Worm (Caenorhabditis elegans) whole organism, L3 larva: Measurements from ENCODE around the gene T24D5.2.

Experiments used
- ZK546.5 ChIP-seq: sonication (generic microtip); optimal IDR thresholded peaks from 2 replicates; lab custom pipeline; 2017; ENCODE audit warnings: missing biosample characterization, missing genetic modification characterization
- aly-2 ChIP-seq: fragments of 150-350 bp; optimal IDR thresholded peaks from 2 replicates; lab custom pipeline; 2014; ENCODE audit warnings: missing biosample characterization, missing genetic modification characterization
- ama-1 ChIP-seq: fragments of 150-350 bp; optimal IDR thresholded peaks from 2 replicates; lab custom pipeline; 2018
- ceh-28 ChIP-seq: fragments of 150-350 bp; optimal IDR thresholded peaks from 2 replicates; lab custom pipeline; 2014; ENCODE audit warnings: missing biosample characterization, missing genetic modification reagents, missing genetic modification characterization
- ceh-82 ChIP-seq: fragments of 150-350 bp; optimal IDR thresholded peaks from 2 replicates; lab custom pipeline; 2014; ENCODE audit warnings: missing biosample characterization, missing genetic modification characterization
- ceh-9 ChIP-seq: sonication (generic microtip); optimal IDR thresholded peaks from 2 replicates; lab custom pipeline; 2018; ENCODE audit warnings: missing biosample characterization, missing genetic modification characterization
- daf-12 ChIP-seq: fragments of 150-350 bp; optimal IDR thresholded peaks from 2 replicates; lab custom pipeline; 2014; ENCODE audit warnings: missing biosample characterization, missing genetic modification reagents, missing genetic modification characterization
- egl-27 ChIP-seq: sonication (generic microtip); optimal IDR thresholded peaks from 4 replicates; lab custom pipeline; 2017; ENCODE audit warnings: missing biosample characterization, missing genetic modification reagents, missing genetic modification characterization
- elt-1 ChIP-seq: fragments of 150-350 bp; optimal IDR thresholded peaks from 2 replicates; lab custom pipeline; 2014; ENCODE audit warnings: missing biosample characterization, missing genetic modification characterization
- elt-2 ChIP-seq: sonication (generic microtip); optimal IDR thresholded peaks from 2 replicates; lab custom pipeline; 2016; ENCODE audit warnings: missing genetic modification reagents, mild to moderate bottlenecking, missing genetic modification characterization, missing compliant biosample characterization
- elt-3 ChIP-seq, 3 experiments: fragments of 150-350 bp in 1 of 3; sonication (generic microtip) in 2 of 3; optimal IDR thresholded peaks; 2 replicates in 2 of 3; 4 replicates in 1 of 3; lab custom pipeline; 2014 to 2017; ENCODE audit warnings: missing biosample characterization in 3 of 3, missing genetic modification characterization in 3 of 3
- eor-1 ChIP-seq, 2 experiments: fragments of 150-350 bp; optimal IDR thresholded peaks; 2 replicates each; lab custom pipeline; 2014 to 2018; ENCODE audit warnings: missing biosample characterization in 2 of 2, missing genetic modification characterization in 2 of 2
- fkh-10 ChIP-seq: sonication (generic microtip); optimal IDR thresholded peaks from 2 replicates; lab custom pipeline; 2017; ENCODE audit warnings: missing biosample characterization, missing genetic modification reagents, missing genetic modification characterization
- hmg-11 ChIP-seq: sonication (generic microtip); optimal IDR thresholded peaks from 2 replicates; lab custom pipeline; 2016; ENCODE audit warnings: missing genetic modification characterization, missing compliant biosample characterization
- jun-1 ChIP-seq: fragments of 150-350 bp; optimal IDR thresholded peaks from 2 replicates; lab custom pipeline; 2014; ENCODE audit warnings: missing biosample characterization, missing genetic modification reagents, missing genetic modification characterization
- lin-39 ChIP-seq: fragments of 150-350 bp; optimal IDR thresholded peaks from 2 replicates; lab custom pipeline; 2018; ENCODE audit warnings: missing biosample characterization, missing genetic modification reagents, missing genetic modification characterization
- lsy-12 ChIP-seq: sonication (generic microtip); optimal IDR thresholded peaks from 2 replicates; lab custom pipeline; 2016; ENCODE audit warnings: mild to moderate bottlenecking, missing genetic modification characterization, missing compliant biosample characterization
- mdl-1 ChIP-seq: fragments of 150-350 bp; optimal IDR thresholded peaks from 2 replicates; lab custom pipeline; 2014; ENCODE audit warnings: missing biosample characterization, missing genetic modification characterization
- nfya-1 ChIP-seq: sonication (generic microtip); optimal IDR thresholded peaks from 2 replicates; lab custom pipeline; 2017; ENCODE audit warnings: missing genetic modification characterization, mild to moderate bottlenecking, missing compliant biosample characterization, antibody characterized with exemption, moderate library complexity; ENCODE audit not compliant: insufficient read depth
- nhr-11 ChIP-seq: fragments of 150-350 bp; optimal IDR thresholded peaks from 2 replicates; lab custom pipeline; 2014; ENCODE audit warnings: missing biosample characterization, missing genetic modification characterization
- nhr-23 ChIP-seq: fragments of 150-350 bp; optimal IDR thresholded peaks from 2 replicates; lab custom pipeline; 2014; ENCODE audit warnings: missing biosample characterization, missing genetic modification reagents, missing genetic modification characterization
- nhr-237 ChIP-seq: fragments of 150-350 bp; optimal IDR thresholded peaks from 2 replicates; lab custom pipeline; 2014; ENCODE audit warnings: missing biosample characterization, missing genetic modification characterization
- nhr-25 ChIP-seq: sonication (generic microtip); optimal IDR thresholded peaks from 2 replicates; lab custom pipeline; 2017; ENCODE audit warnings: missing biosample characterization, missing genetic modification characterization
- nhr-43 ChIP-seq: sonication (generic microtip); optimal IDR thresholded peaks from 2 replicates; lab custom pipeline; 2016; ENCODE audit warnings: mild to moderate bottlenecking, missing genetic modification characterization, missing compliant biosample characterization; ENCODE audit not compliant: poor library complexity, severe bottlenecking
- nhr-67 ChIP-seq: fragments of 150-350 bp; optimal IDR thresholded peaks from 2 replicates; lab custom pipeline; 2014; ENCODE audit warnings: missing biosample characterization, missing genetic modification characterization
- nhr-76 ChIP-seq: fragments of 150-350 bp; sonication (generic microtip); optimal IDR thresholded peaks from 5 replicates; lab custom pipeline; 2014; ENCODE audit warnings: missing biosample characterization, missing genetic modification characterization
- nhr-77 ChIP-seq: fragments of 150-350 bp; optimal IDR thresholded peaks from 2 replicates; lab custom pipeline; 2014; ENCODE audit warnings: missing biosample characterization, missing genetic modification characterization
- pha-4 ChIP-seq: fragments of 150-350 bp; optimal IDR thresholded peaks from 2 replicates; lab custom pipeline; 2014; ENCODE audit warnings: missing biosample characterization, missing genetic modification reagents, missing genetic modification characterization
- pqm-1 ChIP-seq: fragments of 150-350 bp; optimal IDR thresholded peaks from 2 replicates; lab custom pipeline; 2017; ENCODE audit warnings: missing biosample characterization, missing genetic modification characterization, inconsistent platforms
- skn-1 ChIP-seq: fragments of 150-350 bp; optimal IDR thresholded peaks from 2 replicates; lab custom pipeline; 2014; ENCODE audit warnings: missing biosample characterization, missing genetic modification characterization
- snpc-4 ChIP-seq: fragments of 150-350 bp; optimal IDR thresholded peaks from 2 replicates; lab custom pipeline; 2014; ENCODE audit warnings: missing biosample characterization, missing genetic modification characterization
- unc-39 ChIP-seq: sonication (generic microtip); optimal IDR thresholded peaks from 4 replicates; lab custom pipeline; 2017; ENCODE audit warnings: missing biosample characterization, missing genetic modification characterization
- zag-1 ChIP-seq: fragments of 150-350 bp; optimal IDR thresholded peaks from 2 replicates; lab custom pipeline; 2014; ENCODE audit warnings: missing biosample characterization, missing genetic modification characterization
- ztf-4 ChIP-seq: fragments of 150-350 bp; optimal IDR thresholded peaks from 2 replicates; lab custom pipeline; 2014; ENCODE audit warnings: missing biosample characterization, missing genetic modification characterization

Gene T24D5.2

DNA sequence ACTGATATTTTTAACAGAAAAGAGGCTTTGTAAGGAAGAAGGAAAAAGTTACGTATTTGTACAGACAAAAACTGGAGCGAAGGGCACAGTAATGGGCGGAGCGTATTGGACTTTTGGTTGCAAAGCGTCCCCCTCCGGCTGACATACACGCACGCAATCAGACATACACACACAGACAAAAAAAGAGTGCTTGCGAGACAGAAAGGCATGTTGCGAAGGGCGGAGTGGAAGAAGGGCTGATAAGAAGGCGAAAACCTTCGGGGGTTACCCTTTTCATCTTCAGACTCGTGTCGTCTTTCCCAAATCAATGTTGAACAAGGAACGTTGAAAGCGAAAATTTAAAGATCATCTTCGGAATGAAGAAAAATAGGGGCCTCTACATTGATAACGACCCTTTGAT is 44.3 kb upstream of the T24D5.2 start:
- TF ChIP-seq pqm-1 (tag; lab: Kevin White, UChicago): peak; percentile 83
- TF ChIP-seq daf-12 (tag; lab: Kevin White, UChicago): no peak
- peak; percentile 80 for TF ChIP-seq jun-1 (tag; lab: Kevin White, UChicago)
- no peak for TF ChIP-seq nhr-76 (tag; lab: Kevin White, UChicago)
- TF ChIP-seq lin-39 (tag; lab: Kevin White, UChicago): peak; percentile 17
- no peak for TF ChIP-seq ceh-9 (tag; lab: Kevin White, UChicago)
- TF ChIP-seq pha-4 (tag; lab: Kevin White, UChicago): peak; percentile 19
- peak; percentile 92 for TF ChIP-seq elt-2
- peak; percentile 49 for TF ChIP-seq ceh-28 (tag; lab: Kevin White, UChicago)
- TF ChIP-seq nhr-43 (tag; lab: Kevin White, UChicago): peak; percentile 54
- peak; percentile 74 for TF ChIP-seq nhr-23
- no peak for TF ChIP-seq eor-1 (tag; optimal IDR thresholded peaks at IDR 0.05; lab: Kevin White, UChicago)
- TF ChIP-seq mdl-1: peak; percentile 71
- TF ChIP-seq lsy-12: peak; percentile 64
- TF ChIP-seq elt-1 (tag; lab: Kevin White, UChicago): no peak
- no peak for TF ChIP-seq fkh-10
- no peak for TF ChIP-seq zag-1 (tag; lab: Kevin White, UChicago)
- peak; percentile 42 for TF ChIP-seq nfya-1 (tag; lab: Kevin White, UChicago)
- TF ChIP-seq nhr-25 (tag; lab: Kevin White, UChicago): peak; percentile 62
- peak; percentile 34 to 49 (median 36) for TF ChIP-seq elt-3 (tag; optimal IDR thresholded peaks at IDR 0.05; lab: Kevin White, UChicago)

- no peak for TF ChIP-seq nhr-11 (tag; lab: Kevin White, UChicago)
- TF ChIP-seq pha-4 (tag; lab: Kevin White, UChicago): peak; percentile 93
- TF ChIP-seq ZK546.5 (tag; lab: Kevin White, UChicago): no peak
- no peak for TF ChIP-seq ama-1
Measured at ce11 chrX:12630005-12630404, 43.8 kb upstream of the T24D5.2 start.

DNA sequence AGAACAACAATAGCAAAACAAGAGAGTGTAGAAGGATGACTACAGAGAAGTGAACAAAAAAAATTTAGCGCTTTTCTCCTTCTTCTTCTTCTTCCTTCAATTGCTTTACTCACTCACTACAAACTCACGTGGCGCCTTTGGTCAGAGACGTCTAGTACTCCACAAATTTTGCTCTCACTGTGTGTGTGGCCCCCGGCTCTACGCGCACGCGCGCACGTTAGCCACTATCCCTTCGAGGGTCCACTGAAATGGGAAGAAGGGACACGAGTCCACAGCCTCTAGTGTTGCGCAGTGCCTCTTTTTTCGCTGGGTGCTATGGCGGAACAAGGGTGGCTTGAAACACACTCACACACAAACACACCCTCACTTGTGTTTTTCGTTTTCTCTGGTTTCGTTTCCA is 43.0 kb upstream of the T24D5.2 start:
- TF ChIP-seq hmg-11 (tag; lab: Kevin White, UChicago) (peak; percentile 2), mdl-1 (peak; percentile 59), unc-39 (no peak), lin-39 (tag; lab: Kevin White, UChicago) (peak; percentile 86), daf-12 (tag; lab: Kevin White, UChicago) (no peak), nhr-77 (tag; lab: Kevin White, UChicago) (no peak), nfya-1 (tag; lab: Kevin White, UChicago) (peak; percentile 40), fkh-10 (peak; percentile 18)

DNA sequence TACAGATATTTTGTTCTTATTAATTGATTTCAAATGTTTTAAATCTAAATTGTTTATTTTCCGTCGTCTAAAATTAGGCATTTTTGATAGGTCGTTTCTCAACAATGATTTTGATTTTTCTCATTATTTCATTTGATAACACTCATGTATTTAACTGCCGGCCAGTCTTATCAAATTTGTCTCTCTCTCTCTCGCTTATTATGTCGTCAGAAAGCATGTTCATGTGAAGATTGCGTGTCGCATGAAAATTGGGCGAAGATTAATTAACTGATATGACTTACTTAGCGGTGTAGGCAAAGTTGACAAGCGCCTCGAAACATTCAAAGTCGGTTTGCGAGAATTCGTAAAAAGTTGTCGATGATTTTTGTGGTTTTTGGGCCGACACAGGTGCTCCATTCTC is 41.5 kb upstream of the T24D5.2 start:
- peak; percentile 63 for TF ChIP-seq pha-4 (tag; lab: Kevin White, UChicago)
- TF ChIP-seq elt-3 (tag; optimal IDR thresholded peaks at IDR 0.05; lab: Kevin White, UChicago): peak in 2 of 3 experiments; percentile 29 to 48
- TF ChIP-seq elt-2: peak; percentile 93
- no peak for TF ChIP-seq aly-2
- no peak for TF ChIP-seq ztf-4
- TF ChIP-seq nhr-23: peak; percentile 58
- TF ChIP-seq nhr-25 (tag; lab: Kevin White, UChicago): peak; percentile 11
- peak; percentile 93 for TF ChIP-seq pqm-1 (tag; lab: Kevin White, UChicago)
- TF ChIP-seq, all 47 proteins: peak for 6

DNA sequence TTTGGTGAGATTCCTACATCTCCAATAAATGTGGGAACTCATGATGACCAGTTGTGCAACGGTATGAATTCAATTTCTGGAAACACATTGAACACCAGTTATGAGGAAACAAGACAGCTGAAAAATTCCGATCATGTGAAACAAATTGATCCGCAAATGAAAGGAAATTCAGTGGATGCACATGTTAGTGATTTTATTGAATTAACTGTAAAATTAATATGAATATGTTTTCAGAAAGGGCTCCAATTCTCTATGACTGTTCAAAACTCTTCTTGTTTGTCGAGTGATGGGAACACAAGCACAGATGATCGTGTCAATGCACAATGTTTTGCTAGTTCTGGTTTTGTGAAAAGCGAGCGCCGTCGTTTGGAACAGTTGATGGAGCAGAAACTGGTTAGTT is 34.1 kb upstream of the T24D5.2 start:
- TF ChIP-seq unc-39 (no peak), nhr-237 (tag; lab: Kevin White, UChicago) (no peak)
- TF ChIP-seq, all 47 proteins: peak for 0

ce11 chrX:12619165-12619564 is 32.9 kb upstream of the T24D5.2 start, which contains the start of gene R09A8.2:
TSS of gene R09A8.2 (plus strand) at chrX:12619465.
- TF ChIP-seq nhr-237 (tag; lab: Kevin White, UChicago) (no peak), ceh-82 (tag; lab: Kevin White, UChicago) (no peak), egl-27 (tag; lab: Kevin White, UChicago) (no peak), snpc-4 (tag; lab: Kevin White, UChicago) (no peak), ama-1 (no peak), skn-1 (tag; lab: Kevin White, UChicago) (no peak), nhr-23 (no peak), nhr-67 (tag; lab: Kevin White, UChicago) (no peak)
